Fruit fly (Drosophila melanogaster) whole organism, embryonic: ENCODE measurements around the gene nesd.

Source experiments
- Abd-B ChIP-seq: fragments of 200-800 bp; sonication (Bioruptor generic); optimal IDR thresholded peaks from 2 replicates; lab custom pipeline; 2018; ENCODE audit warnings: missing biosample characterization, mild to moderate bottlenecking, missing genetic modification characterization, moderate library complexity
- BEAF-32 ChIP-seq: fragments of 200-800 bp; sonication (Bioruptor generic); optimal IDR thresholded peaks from 3 replicates; lab custom pipeline; 2017; ENCODE audit warnings: missing biosample characterization, missing genetic modification characterization, mild to moderate bottlenecking, moderate library complexity, missing genetic modification reagents
- CG10147 ChIP-seq: fragments of 200-800 bp; sonication (Bioruptor generic); optimal IDR thresholded peaks from 2 replicates; lab custom pipeline; 2019; ENCODE audit warnings: missing biosample characterization, mild to moderate bottlenecking, missing genetic modification characterization, moderate library complexity
- CG12942 ChIP-seq: fragments of 200-800 bp; sonication (Bioruptor generic); optimal IDR thresholded peaks from 3 replicates; lab custom pipeline; 2016; ENCODE audit warnings: missing biosample characterization, missing genetic modification characterization
- CG13296 ChIP-seq: fragments of 200-800 bp; sonication (Bioruptor generic); optimal IDR thresholded peaks from 3 replicates; lab custom pipeline; 2018; ENCODE audit warnings: missing biosample characterization, mild to moderate bottlenecking, missing genetic modification characterization
- CG13894 ChIP-seq: fragments of 200-800 bp; sonication (Bioruptor generic); optimal IDR thresholded peaks from 3 replicates; lab custom pipeline; 2018; ENCODE audit warnings: missing biosample characterization, mild to moderate bottlenecking, missing genetic modification characterization, moderate library complexity
- CG17612 ChIP-seq: fragments of 200-800 bp; sonication (Bioruptor generic); IDR thresholded peaks from 2 replicates; pipeline ENCODE4 v1.3.6; 2022; ENCODE audit warnings: missing biosample characterization, missing genetic modification characterization
- CG18011 ChIP-seq: fragments of 200-800 bp; sonication (Bioruptor generic); optimal IDR thresholded peaks from 2 replicates; lab custom pipeline; 2017; ENCODE audit warnings: missing biosample characterization, missing genetic modification characterization, mild to moderate bottlenecking, moderate library complexity, missing genotype
- CG3163 ChIP-seq: fragments of 200-800 bp; sonication (Bioruptor generic); optimal IDR thresholded peaks from 3 replicates; lab custom pipeline; 2016; ENCODE audit warnings: missing biosample characterization, missing genetic modification characterization
- CG3726 ChIP-seq: fragments of 200-800 bp; sonication (Bioruptor generic); IDR thresholded peaks from 3 replicates; pipeline ENCODE4, ENCODE4 v1.3.6; 2022; ENCODE audit warnings: missing biosample characterization, missing genetic modification characterization
- CG3995 ChIP-seq: fragments of 200-800 bp; sonication (Bioruptor generic); optimal IDR thresholded peaks from 3 replicates; lab custom pipeline; 2016; ENCODE audit warnings: missing biosample characterization, missing genetic modification characterization
- CG4707 ChIP-seq: fragments of 200-800 bp; sonication (Bioruptor generic); optimal IDR thresholded peaks from 2 replicates; lab custom pipeline; 2018; ENCODE audit warnings: missing biosample characterization, mild to moderate bottlenecking, missing genetic modification characterization, moderate library complexity
- CG6654 ChIP-seq: fragments of 200-800 bp; sonication (Bioruptor generic); optimal IDR thresholded peaks from 2 replicates; lab custom pipeline; 2017; ENCODE audit warnings: missing biosample characterization, mild to moderate bottlenecking, missing genetic modification characterization
- CG7786 ChIP-seq: fragments of 200-800 bp; sonication (Bioruptor generic); optimal IDR thresholded peaks from 2 replicates; lab custom pipeline; 2016; ENCODE audit warnings: missing biosample characterization, missing genetic modification characterization
- CG7839 ChIP-seq: fragments of 200-800 bp; sonication (Bioruptor generic); optimal IDR thresholded peaks from 3 replicates; lab custom pipeline; 2018; ENCODE audit warnings: missing biosample characterization, mild to moderate bottlenecking, missing genetic modification characterization, moderate library complexity
- Chrac-16 ChIP-seq: fragments of 200-800 bp; sonication (Bioruptor generic); optimal IDR thresholded peaks from 3 replicates; lab custom pipeline; 2016; ENCODE audit warnings: missing biosample characterization, missing genetic modification characterization
- Dbx ChIP-seq: fragments of 200-800 bp; sonication (Bioruptor generic); IDR thresholded peaks from 3 replicates; pipeline ENCODE4 v1.3.6; 2022; ENCODE audit warnings: missing biosample characterization, missing genetic modification characterization
- Gug ChIP-seq: fragments of 200-800 bp; sonication (Bioruptor generic); IDR thresholded peaks from 4 replicates; pipeline ENCODE4 v1.3.6; 2022; ENCODE audit warnings: missing biosample characterization, missing genetic modification characterization
- H2.0 ChIP-seq: fragments of 200-800 bp; sonication (Bioruptor generic); IDR thresholded peaks from 2 replicates; pipeline ENCODE4 v1.3.6; 2022; ENCODE audit warnings: missing biosample characterization, missing genetic modification characterization
- HmgD ChIP-seq: fragments of 200-800 bp; sonication (Bioruptor generic); optimal IDR thresholded peaks from 3 replicates; lab custom pipeline; 2016; ENCODE audit warnings: missing biosample characterization, missing genetic modification characterization
- Hr3 ChIP-seq: fragments of 200-800 bp; sonication (Bioruptor generic); optimal IDR thresholded peaks from 3 replicates; lab custom pipeline; 2016; ENCODE audit warnings: missing biosample characterization, missing genetic modification characterization
- Hsf ChIP-seq: fragments of 200-800 bp; sonication (Bioruptor generic); optimal IDR thresholded peaks from 3 replicates; lab custom pipeline; 2016; ENCODE audit warnings: missing biosample characterization, missing genetic modification characterization
- MBD-R2 ChIP-seq: fragments of 200-800 bp; sonication (Bioruptor generic); IDR thresholded peaks from 2 replicates; pipeline ENCODE4 v1.3.6; 2022; ENCODE audit warnings: missing biosample characterization, missing genetic modification characterization
- Mrtf ChIP-seq: fragments of 200-800 bp; sonication (Bioruptor generic); IDR thresholded peaks from 3 replicates; pipeline ENCODE4 v1.3.6; 2022; ENCODE audit warnings: missing biosample characterization, missing genetic modification characterization
- NFAT ChIP-seq: fragments of 200-800 bp; sonication (Bioruptor generic); IDR thresholded peaks from 2 replicates; pipeline ENCODE4 v1.3.6; 2022; ENCODE audit warnings: missing biosample characterization, missing genetic modification characterization
- Ptx1 ChIP-seq: fragments of 200-800 bp; sonication (Bioruptor generic); IDR thresholded peaks from 2 replicates; pipeline ENCODE4 v1.3.6; 2022; ENCODE audit warnings: missing biosample characterization, missing genetic modification characterization
- Sin3A ChIP-seq: fragments of >200 bp; optimal IDR thresholded peaks from 2 replicates; lab custom pipeline; 2018
- Sry-β ChIP-seq: fragments of 200-800 bp; sonication (Bioruptor generic); optimal IDR thresholded peaks from 2 replicates; lab custom pipeline; 2018; ENCODE audit warnings: missing biosample characterization, mild to moderate bottlenecking, missing genetic modification characterization, moderate library complexity
- Stat92E ChIP-seq, 3 experiments: fragments of >200 bp in 2 of 3; fragments of 200-800 bp in 1 of 3; sonication (Bioruptor generic) in 1 of 3; optimal IDR thresholded peaks; 2 replicates each; lab custom pipeline; 2017 to 2019; ENCODE audit warnings: missing biosample characterization in 3 of 3, missing genetic modification characterization in 3 of 3, mild to moderate bottlenecking in 1 of 3, moderate library complexity in 1 of 3
- al ChIP-seq: fragments of 200-800 bp; sonication (Bioruptor generic); IDR thresholded peaks from 2 replicates; pipeline ENCODE4 v1.3.6; 2022; ENCODE audit warnings: missing biosample characterization, missing genetic modification characterization
- aop ChIP-seq: fragments of 200-800 bp; sonication (Bioruptor generic); IDR thresholded peaks from 2 replicates; pipeline ENCODE4 v1.3.6; 2022; ENCODE audit warnings: missing biosample characterization, missing genetic modification characterization
- danr ChIP-seq: fragments of 200-800 bp; sonication (Bioruptor generic); IDR thresholded peaks from 2 replicates; pipeline ENCODE4 v1.3.6; 2022; ENCODE audit warnings: missing biosample characterization, missing genetic modification characterization
- dati ChIP-seq: fragments of 200-800 bp; sonication (Bioruptor generic); IDR thresholded peaks from 2 replicates; pipeline ENCODE4 v1.3.6; 2022; ENCODE audit warnings: missing biosample characterization, missing genetic modification characterization
- disco-r ChIP-seq: fragments of 200-800 bp; sonication (Bioruptor generic); optimal IDR thresholded peaks from 2 replicates; lab custom pipeline; 2016; ENCODE audit warnings: missing biosample characterization, missing genetic modification characterization
- gem ChIP-seq: fragments of 200-800 bp; sonication (Bioruptor generic); optimal IDR thresholded peaks from 2 replicates; lab custom pipeline; 2019; ENCODE audit warnings: missing biosample characterization, mild to moderate bottlenecking, missing genetic modification characterization, moderate library complexity
- hkb ChIP-seq, 2 experiments: fragments of 200-800 bp in 1 of 2; fragments of >200 bp in 1 of 2; sonication (Bioruptor generic) in 1 of 2; IDR thresholded peaks in 1 of 2; optimal IDR thresholded peaks in 1 of 2; 2 replicates each; pipeline versions ENCODE4 v1.3.6 to Lab custom; 2017 to 2022; ENCODE audit warnings: missing biosample characterization in 1 of 2, missing genetic modification characterization in 1 of 2
- knrl ChIP-seq: fragments of 200-800 bp; sonication (Bioruptor generic); IDR thresholded peaks from 3 replicates; pipeline ENCODE4 v1.3.6; 2022; ENCODE audit warnings: missing biosample characterization, missing genetic modification characterization; ENCODE audit not compliant: partially characterized antibody
- lilli ChIP-seq: fragments of 200-800 bp; sonication (Bioruptor generic); optimal IDR thresholded peaks from 3 replicates; lab custom pipeline; 2016; ENCODE audit warnings: missing biosample characterization, missing genetic modification characterization
- lmd ChIP-seq: fragments of 200-800 bp; sonication (Bioruptor generic); IDR thresholded peaks from 2 replicates; pipeline ENCODE4 v1.3.6; 2022; ENCODE audit warnings: missing biosample characterization, missing genetic modification characterization
- mam ChIP-seq: fragments of 200-800 bp; sonication (Bioruptor generic); optimal IDR thresholded peaks from 3 replicates; lab custom pipeline; 2016; ENCODE audit warnings: missing biosample characterization, missing genetic modification characterization
- onecut ChIP-seq: fragments of 200-800 bp; sonication (Bioruptor generic); IDR thresholded peaks from 2 replicates; pipeline ENCODE4 v1.3.6; 2022; ENCODE audit warnings: missing biosample characterization, missing genetic modification characterization
- pb ChIP-seq: fragments of 200-800 bp; sonication (Bioruptor generic); optimal IDR thresholded peaks from 3 replicates; lab custom pipeline; 2016; ENCODE audit warnings: missing biosample characterization, missing genetic modification characterization
- phol ChIP-seq: fragments of 200-800 bp; sonication (Bioruptor generic); optimal IDR thresholded peaks from 3 replicates; lab custom pipeline; 2018; ENCODE audit warnings: missing biosample characterization, mild to moderate bottlenecking, missing genetic modification characterization, moderate library complexity
- shn ChIP-seq: fragments of 200-800 bp; sonication (Bioruptor generic); optimal IDR thresholded peaks from 3 replicates; lab custom pipeline; 2016; ENCODE audit warnings: missing biosample characterization, missing genetic modification characterization
- sob ChIP-seq: fragments of 200-800 bp; sonication (Bioruptor generic); IDR thresholded peaks from 2 replicates; pipeline ENCODE4 v1.3.6; 2022; ENCODE audit warnings: missing biosample characterization, missing genetic modification characterization
- tap ChIP-seq: fragments of 200-800 bp; optimal IDR thresholded peaks from 3 replicates; lab custom pipeline; 2019; ENCODE audit warnings: missing biosample characterization, mild to moderate bottlenecking, missing genetic modification characterization, moderate library complexity
- tin ChIP-seq: fragments of 200-800 bp; sonication (Bioruptor generic); optimal IDR thresholded peaks from 3 replicates; lab custom pipeline; 2016; ENCODE audit warnings: missing biosample characterization, missing genetic modification characterization
- ttk ChIP-seq: fragments of 200-800 bp; sonication (Bioruptor generic); IDR thresholded peaks from 2 replicates; pipeline ENCODE4 v2.1.2; 2022; ENCODE audit warnings: missing biosample characterization, missing genetic modification characterization
- yki ChIP-seq: fragments of >200 bp; optimal IDR thresholded peaks from 3 replicates; lab custom pipeline; 2018

The nesd gene

dm6 chr2L:20120388-20121232 lies 26.8 kb downstream of the nesd start (continued):
- peak; percentile 96 for TF ChIP-seq Hsf
- TF ChIP-seq CG17612 = peak; percentile 76
- TF ChIP-seq HmgD (GFP tag; lab: Kevin White, UChicago) = peak; percentile 92
- TF ChIP-seq MBD-R2 (GFP tag; lab: Robert Waterston, UW) = peak; percentile 44
- TF ChIP-seq onecut (GFP tag; lab: Robert Waterston, UW) = peak; percentile 95
- peak; percentile 95 for TF ChIP-seq mam (GFP tag; lab: Kevin White, UChicago)
- TF ChIP-seq Mrtf (GFP tag; lab: Robert Waterston, UW) = peak; percentile 97
- TF ChIP-seq CG7786 (GFP tag; lab: Kevin White, UChicago) = peak; percentile 82
- peak; percentile 85 for TF ChIP-seq ttk
- TF ChIP-seq knrl = peak; percentile 75
- peak; percentile 90 for TF ChIP-seq CG12942
- peak; percentile 91 for TF ChIP-seq shn (GFP tag; lab: Kevin White, UChicago)
- peak; percentile 82 for TF ChIP-seq aop (GFP tag; lab: Robert Waterston, UW)
- TF ChIP-seq NFAT (GFP tag; lab: Robert Waterston, UW) = peak; percentile 99
- TF ChIP-seq CG3995 (GFP tag; lab: Kevin White, UChicago) = peak; percentile 19
- TF ChIP-seq Gug = peak; percentile 97
- peak; percentile 80 for TF ChIP-seq hkb (optimal IDR thresholded peaks at IDR 0.05; lab: Kevin White, UChicago)
- no peak; the same call in 1 of the 2 replicates for TF ChIP-seq hkb (GFP tag; IDR thresholded peaks at IDR 0.05; lab: Robert Waterston, UW)
- TF ChIP-seq gem (tag; lab: Kevin White, UChicago) = peak; percentile 83
- peak; percentile 84 for TF ChIP-seq dati
- TF ChIP-seq CG4707 = peak; percentile 41
- TF ChIP-seq al = peak; percentile 77
- TF ChIP-seq Hr3 = peak; percentile 92
- TF ChIP-seq Ptx1 (GFP tag; lab: Robert Waterston, UW) = peak; percentile 96
- peak; percentile 82 for TF ChIP-seq danr (GFP tag; lab: Robert Waterston, UW)
- TF ChIP-seq CG13296 = peak; percentile 70
- TF ChIP-seq Chrac-16 = peak; percentile 97
- peak; percentile 67 for TF ChIP-seq Sry-β (GFP tag; lab: Kevin White, UChicago)
- TF ChIP-seq BEAF-32 (GFP tag; lab: Kevin White, UChicago) = peak; percentile 76
- TF ChIP-seq lmd (GFP tag; lab: Robert Waterston, UW) = peak; percentile 96
- TF ChIP-seq CG3163 = peak; percentile 82
- TF ChIP-seq lilli (GFP tag; lab: Kevin White, UChicago) = peak; percentile 93
- peak; percentile 90 for TF ChIP-seq Abd-B (GFP tag; lab: Kevin White, UChicago)
- TF ChIP-seq disco-r = peak; percentile 85
- TF ChIP-seq CG10147 = peak; percentile 74
- peak; percentile 61 for TF ChIP-seq CG13894 (tag; lab: Kevin White, UChicago)
- TF ChIP-seq Stat92E (GFP tag; optimal IDR thresholded peaks at IDR 0.05; lab: Kevin White, UChicago) = no peak
- peak; percentile 91 for TF ChIP-seq sob
- peak; percentile 87 for TF ChIP-seq CG7839 (tag; lab: Kevin White, UChicago)
- peak; percentile 96 for TF ChIP-seq Dbx (GFP tag; lab: Robert Waterston, UW)
- TF ChIP-seq tap = peak; percentile 41
- TF ChIP-seq tin (GFP tag; lab: Kevin White, UChicago) = peak; percentile 97
- TF ChIP-seq CG6654 = peak; percentile 53
- peak; percentile 95 for TF ChIP-seq H2.0 (GFP tag; lab: Robert Waterston, UW)
- peak; percentile 95 for TF ChIP-seq pb (GFP tag; lab: Kevin White, UChicago)
- TF ChIP-seq phol (tag; lab: Kevin White, UChicago) = peak; percentile 58
- TF ChIP-seq CG18011 (GFP tag; lab: Kevin White, UChicago) = no peak
- peak; percentile 71 for TF ChIP-seq yki
- TF ChIP-seq CG3726 (GFP tag; lab: Robert Waterston, UW) = peak; percentile 92
- TF ChIP-seq Sin3A = no peak
- TF ChIP-seq, all 482 proteins: peak for 415
